Fruit fly (Drosophila melanogaster): Measurements from ENCODE around the gene CG7910.

The CG7910 gene

dm6 chr3R:8112880-8113832 is 26.1 kb downstream of the CG7910 start (continued):
- peak; percentile 80 for TF ChIP-seq lab (GFP tag; optimal IDR thresholded peaks at IDR 0.05)
- TF ChIP-seq CG7556 (GFP tag; optimal IDR thresholded peaks at IDR 0.05) = peak; percentile 94
- TF ChIP-seq CG15073 (GFP tag; optimal IDR thresholded peaks at IDR 0.05) = peak; percentile 97
- TF ChIP-seq Side (GFP tag; optimal IDR thresholded peaks at IDR 0.05) = peak; percentile 76
- TF ChIP-seq Oaz (GFP tag; IDR thresholded peaks at IDR 0.05) = no peak
- TF ChIP-seq Rfx (GFP tag; IDR thresholded peaks at IDR 0.05) = peak; percentile 57; the same call in 1 of the 2 replicates
- peak; percentile 95 for TF ChIP-seq CG4360 (GFP tag; IDR thresholded peaks at IDR 0.05)
- peak; percentile 35; the same call in 1 of the 2 replicates for TF ChIP-seq ttk (GFP tag; IDR thresholded peaks at IDR 0.05)
- TF ChIP-seq CG10654 (GFP tag; optimal IDR thresholded peaks at IDR 0.05) = peak; percentile 54
- peak; percentile 73 for TF ChIP-seq row (GFP tag; IDR thresholded peaks at IDR 0.05)
- peak; percentile 79 for TF ChIP-seq CG9609 (GFP tag; optimal IDR thresholded peaks at IDR 0.05)
- peak; percentile 81 for TF ChIP-seq HHEX (GFP tag; optimal IDR thresholded peaks at IDR 0.05)
- TF ChIP-seq zen2 (GFP tag; IDR thresholded peaks at IDR 0.05; ENCODE audit: partially characterized antibody) = no peak
- peak; percentile 15 for TF ChIP-seq luna (GFP tag; optimal IDR thresholded peaks at IDR 0.05)
- no peak for TF ChIP-seq Opbp (GFP tag; IDR thresholded peaks at IDR 0.05; ENCODE audit: partially characterized antibody)
- TF ChIP-seq CG3847 (GFP tag; IDR thresholded peaks at IDR 0.05) = peak; percentile 53
- TF ChIP-seq cas (GFP tag; IDR thresholded peaks at IDR 0.05) = no peak
- TF ChIP-seq E2f2 (GFP tag; IDR thresholded peaks at IDR 0.05) = peak; percentile 47
- TF ChIP-seq CG17568 (GFP tag; optimal IDR thresholded peaks at IDR 0.05) = peak; percentile 77
- no peak for TF ChIP-seq al (GFP tag; IDR thresholded peaks at IDR 0.05)
- TF ChIP-seq sim (GFP tag; IDR thresholded peaks at IDR 0.05) = no peak
- no peak for TF ChIP-seq Lim3 (GFP tag; IDR thresholded peaks at IDR 0.05)
- peak; percentile 91 for TF ChIP-seq gem (tag; optimal IDR thresholded peaks at IDR 0.05)
- peak; percentile 79 for TF ChIP-seq CG15269 (tag; optimal IDR thresholded peaks at IDR 0.05)
- no peak for TF ChIP-seq ro (GFP tag; IDR thresholded peaks at IDR 0.05)
- 0 out of 2 replicates have a peak, but pooled peaks have one; percentile 25 for TF ChIP-seq CG7372 (GFP tag; IDR thresholded peaks at IDR 0.05)
- peak; percentile 41 for TF ChIP-seq pfk (GFP tag; optimal IDR thresholded peaks at IDR 0.05)
- peak; percentile 73 for TF ChIP-seq caup (GFP tag; optimal IDR thresholded peaks at IDR 0.05; ENCODE audit: severe bottlenecking)
- peak; percentile 29; the same call in 1 of the 3 replicates for TF ChIP-seq tgo (GFP tag; IDR thresholded peaks at IDR 0.05)
- TF ChIP-seq chif (GFP tag; optimal IDR thresholded peaks at IDR 0.05) = peak; percentile 37 to 80
- peak; percentile 14; the same call in 1 of the 2 replicates for TF ChIP-seq danr (GFP tag; IDR thresholded peaks at IDR 0.05)
- peak; percentile 70 for TF ChIP-seq Hr3 (GFP tag; optimal IDR thresholded peaks at IDR 0.05)
- peak; percentile 74 for TF ChIP-seq CG1647 (GFP tag; optimal IDR thresholded peaks at IDR 0.05)
- TF ChIP-seq nerfin-2 (GFP tag; IDR thresholded peaks at IDR 0.05; ENCODE audit: partially characterized antibody) = no peak
- peak; percentile 67 for TF ChIP-seq Dip3 (GFP tag; optimal IDR thresholded peaks at IDR 0.05)
- TF ChIP-seq CG1792 (GFP tag; optimal IDR thresholded peaks at IDR 0.05) = peak; percentile 45
- TF ChIP-seq lbe (GFP tag; optimal IDR thresholded peaks at IDR 0.05) = peak; percentile 16
- 0 out of 2 replicates have a peak, but pooled peaks have one; percentile 9 for TF ChIP-seq klu (GFP tag; IDR thresholded peaks at IDR 0.05)
- peak; percentile 90 for TF ChIP-seq CG18619 (GFP tag; optimal IDR thresholded peaks at IDR 0.05)
- TF ChIP-seq CG14014 (GFP tag; IDR thresholded peaks at IDR 0.05) = peak; percentile 52
- peak; percentile 70 for TF ChIP-seq CG9876 (GFP tag; optimal IDR thresholded peaks at IDR 0.05)
- TF ChIP-seq jigr1 (GFP tag; IDR thresholded peaks at IDR 0.05) = no peak
- TF ChIP-seq HLH54F (GFP tag; optimal IDR thresholded peaks at IDR 0.05) = peak; percentile 85
- TF ChIP-seq Hand (GFP tag; optimal IDR thresholded peaks at IDR 0.05) = peak; percentile 74
- peak; percentile 62 for TF ChIP-seq CG12071 (GFP tag; optimal IDR thresholded peaks at IDR 0.05)
- peak; percentile 75 for TF ChIP-seq Atf6 (GFP tag; IDR thresholded peaks at IDR 0.05)
- TF ChIP-seq HmgZ (tag; optimal IDR thresholded peaks at IDR 0.05) = peak; percentile 48
- TF ChIP-seq CG7839 (tag; optimal IDR thresholded peaks at IDR 0.05) = peak; percentile 87
